ENCODE assay signal across 1 fruit fly cellular context in genomic region chr2L:19430343-19430742, dm6.
TF ChIP-seq lines count a peak whose summit lies in the region.

Gene RtcB (plus strand): TSS chr2L:19430643.

TF ChIP-seq in whole organism, embryonic, 481 proteins besides CTCF, POLR2A, EP300 and RAD21 (continued from another document):
- TF ChIP-seq jing (GFP tag; optimal IDR thresholded peaks at IDR 0.05; lab: Kevin White, UChicago), result no peak
- no peak for TF ChIP-seq CG6254 (GFP tag; optimal IDR thresholded peaks at IDR 0.05; lab: Kevin White, UChicago)
- no peak for TF ChIP-seq Hr3 (GFP tag; optimal IDR thresholded peaks at IDR 0.05; lab: Kevin White, UChicago)
- no peak for TF ChIP-seq CG18011 (GFP tag; optimal IDR thresholded peaks at IDR 0.05; lab: Kevin White, UChicago)
- peak; percentile 11 for TF ChIP-seq Hmr (GFP tag; optimal IDR thresholded peaks at IDR 0.05; lab: Kevin White, UChicago)
- peak; percentile 67 for TF ChIP-seq CG14710 (tag; optimal IDR thresholded peaks at IDR 0.05; lab: Kevin White, UChicago)
- peak; percentile 31 for TF ChIP-seq Abd-B (GFP tag; optimal IDR thresholded peaks at IDR 0.05; lab: Kevin White, UChicago)
- no peak for TF ChIP-seq bsh (GFP tag; optimal IDR thresholded peaks at IDR 0.05; lab: Kevin White, UChicago)
- no peak for TF ChIP-seq CG13123 (GFP tag; optimal IDR thresholded peaks at IDR 0.05; lab: Kevin White, UChicago)
- TF ChIP-seq Sox100B (GFP tag; optimal IDR thresholded peaks at IDR 0.05; lab: Kevin White, UChicago), result no peak
- TF ChIP-seq Hmx (GFP tag; optimal IDR thresholded peaks at IDR 0.05; lab: Kevin White, UChicago), result no peak
- no peak for TF ChIP-seq CG32767 (GFP tag; IDR thresholded peaks at IDR 0.05; lab: Robert Waterston, UW)
- no peak for TF ChIP-seq H2.0 (GFP tag; IDR thresholded peaks at IDR 0.05; lab: Robert Waterston, UW)
- TF ChIP-seq Optix (GFP tag; IDR thresholded peaks at IDR 0.05; lab: Robert Waterston, UW), result no peak
- no peak for TF ChIP-seq Hr51 (GFP tag; optimal IDR thresholded peaks at IDR 0.05; lab: Kevin White, UChicago)
- no peak for TF ChIP-seq MTF-1 (GFP tag; optimal IDR thresholded peaks at IDR 0.05; lab: Kevin White, UChicago; ENCODE audit: borderline replicate concordance)
- no peak for TF ChIP-seq CG13624 (GFP tag; optimal IDR thresholded peaks at IDR 0.05; lab: Kevin White, UChicago)
- no peak for TF ChIP-seq CG32772 (GFP tag; IDR thresholded peaks at IDR 0.05; lab: Robert Waterston, UW)
- no peak for TF ChIP-seq CG12299 (tag; optimal IDR thresholded peaks at IDR 0.05; lab: Kevin White, UChicago)
- TF ChIP-seq hbn (GFP tag; IDR thresholded peaks at IDR 0.05; lab: Robert Waterston, UW; ENCODE audit: partially characterized antibody), result peak; percentile 94
- TF ChIP-seq pita (GFP tag; optimal IDR thresholded peaks at IDR 0.05; lab: Kevin White, UChicago), result no peak
- TF ChIP-seq CG10366 (GFP tag; IDR thresholded peaks at IDR 0.05; lab: Robert Waterston, UW), result no peak
- TF ChIP-seq Dll (GFP tag; IDR thresholded peaks at IDR 0.05; lab: Robert Waterston, UW; ENCODE audit: partially characterized antibody), result peak; percentile 98
- TF ChIP-seq CG16863 (GFP tag; optimal IDR thresholded peaks at IDR 0.05; lab: Kevin White, UChicago), result no peak
- TF ChIP-seq CG4328 (GFP tag; optimal IDR thresholded peaks at IDR 0.05; lab: Kevin White, UChicago), result no peak
- no peak for TF ChIP-seq trh (GFP tag; optimal IDR thresholded peaks at IDR 0.05; lab: Kevin White, UChicago)
- TF ChIP-seq CG31224 (GFP tag; IDR thresholded peaks at IDR 0.05; lab: Robert Waterston, UW), result no peak
- no peak for TF ChIP-seq D19B (GFP tag; optimal IDR thresholded peaks at IDR 0.05; lab: Kevin White, UChicago)
- no peak for TF ChIP-seq CG10979 (tag; optimal IDR thresholded peaks at IDR 0.05; lab: Kevin White, UChicago)
- peak; percentile 67 for TF ChIP-seq Dp (GFP tag; optimal IDR thresholded peaks at IDR 0.05; lab: Kevin White, UChicago)
- no peak for TF ChIP-seq Usf (GFP tag; optimal IDR thresholded peaks at IDR 0.05; lab: Kevin White, UChicago)
- peak; percentile 31 for TF ChIP-seq CG10267 (tag; optimal IDR thresholded peaks at IDR 0.05; lab: Kevin White, UChicago)
- TF ChIP-seq CG11695 (GFP tag; IDR thresholded peaks at IDR 0.05; lab: Robert Waterston, UW), result no peak
- no peak for TF ChIP-seq Mrtf (GFP tag; IDR thresholded peaks at IDR 0.05; lab: Robert Waterston, UW)
- no peak for TF ChIP-seq NfI (GFP tag; optimal IDR thresholded peaks at IDR 0.05; lab: Kevin White, UChicago)
- TF ChIP-seq CG42726 (GFP tag; IDR thresholded peaks at IDR 0.05; lab: Robert Waterston, UW; ENCODE audit: partially characterized antibody), result peak; percentile 97
- TF ChIP-seq scrt (GFP tag; optimal IDR thresholded peaks at IDR 0.05; lab: Kevin White, UChicago), result no peak
- no peak for TF ChIP-seq Mad (GFP tag; optimal IDR thresholded peaks at IDR 0.05; lab: Kevin White, UChicago)
- peak; percentile 75 for TF ChIP-seq Sry-δ (GFP tag; optimal IDR thresholded peaks at IDR 0.05; lab: Kevin White, UChicago)
- TF ChIP-seq CG6854 (GFP tag; optimal IDR thresholded peaks at IDR 0.05; lab: Kevin White, UChicago), result no peak
- TF ChIP-seq grau (tag; optimal IDR thresholded peaks at IDR 0.05; lab: Kevin White, UChicago), result peak; percentile 9
- no peak for TF ChIP-seq Ptx1 (GFP tag; IDR thresholded peaks at IDR 0.05; lab: Robert Waterston, UW)
- TF ChIP-seq CG6654 (GFP tag; optimal IDR thresholded peaks at IDR 0.05; lab: Kevin White, UChicago), result no peak
- no peak for TF ChIP-seq emc (GFP tag; optimal IDR thresholded peaks at IDR 0.05; lab: Kevin White, UChicago)
